Worm (Caenorhabditis elegans) whole organism, L4 larva: ENCODE data around the gene F53A9.7.

Experiments
- D1046.2 ChIP-seq: fragments of 200-800 bp; sonication (Bioruptor generic); IDR thresholded peaks from 2 replicates; pipeline ENCODE4 v1.3.6; 2022; ENCODE audit warnings: missing genetic modification characterization, missing compliant biosample characterization
- F44E2.7 ChIP-seq: fragments of 200-800 bp; sonication (Bioruptor generic); IDR thresholded peaks from 2 replicates; pipeline ENCODE4 v2.1.2; 2022; ENCODE audit warnings: missing genetic modification characterization, missing compliant biosample characterization
- F49E8.2 ChIP-seq: sonication (generic microtip); optimal IDR thresholded peaks from 2 replicates; lab custom pipeline; 2016; ENCODE audit warnings: missing compliant biosample characterization, mild to moderate bottlenecking, missing genetic modification characterization, borderline replicate concordance
- R02D3.7 ChIP-seq: fragments of 150-350 bp; sonication (generic microtip); optimal IDR thresholded peaks from 3 replicates; lab custom pipeline; 2014; ENCODE audit warnings: missing biosample characterization, missing genetic modification characterization
- T26A8.4 ChIP-seq: fragments of 200-800 bp; sonication (Bioruptor generic); IDR thresholded peaks from 2 replicates; pipeline ENCODE4 v1.3.6; 2022; ENCODE audit warnings: missing genetic modification characterization, missing compliant biosample characterization
- Y105C5A.15 ChIP-seq: fragments of 200-800 bp; sonication (Bioruptor generic); IDR thresholded peaks from 2 replicates; pipeline ENCODE4 v1.3.6; 2022; ENCODE audit warnings: missing genetic modification characterization, missing compliant biosample characterization
- ama-1 ChIP-seq: fragments of 150-350 bp; optimal IDR thresholded peaks from 2 replicates; lab custom pipeline; 2014; ENCODE audit warnings: inconsistent platforms, mixed read lengths
- ceh-20 ChIP-seq: fragments of 200-800 bp; sonication (Bioruptor generic); IDR thresholded peaks from 2 replicates; pipeline ENCODE4 v1.3.6; 2022; ENCODE audit warnings: missing genetic modification reagents, missing genetic modification characterization, missing compliant biosample characterization
- cey-2 ChIP-seq: sonication (generic microtip); optimal IDR thresholded peaks from 3 replicates; lab custom pipeline; 2017; ENCODE audit warnings: missing genetic modification characterization, mild to moderate bottlenecking, missing compliant biosample characterization, antibody characterized with exemption, borderline replicate concordance; ENCODE audit not compliant: insufficient read depth
- ctbp-1 ChIP-seq: fragments of 200-800 bp; sonication (Bioruptor generic); IDR thresholded peaks from 2 replicates; pipeline ENCODE4 v1.3.6; 2022; ENCODE audit warnings: missing genetic modification reagents, missing genetic modification characterization, missing compliant biosample characterization
- daf-16 ChIP-seq, 3 experiments: sonication (generic microtip); optimal IDR thresholded peaks; 2 replicates each; lab custom pipeline; 2016 to 2017; ENCODE audit warnings: missing genetic modification characterization in 3 of 3, missing genetic modification reagents in 3 of 3, mild to moderate bottlenecking in 2 of 3, missing compliant biosample characterization in 2 of 3, missing biosample characterization in 1 of 3, moderate library complexity in 1 of 3
- daf-8 ChIP-seq: fragments of 200-800 bp; sonication (Bioruptor generic); IDR thresholded peaks from 2 replicates; pipeline ENCODE4 v1.3.6; 2022; ENCODE audit warnings: missing genetic modification characterization, missing compliant biosample characterization
- dmd-6 ChIP-seq: fragments of 200-800 bp; sonication (Bioruptor generic); IDR thresholded peaks from 2 replicates; pipeline ENCODE4 v1.3.6; 2022; ENCODE audit warnings: missing genetic modification reagents, missing genetic modification characterization, missing compliant biosample characterization
- dmd-8 ChIP-seq: fragments of 200-800 bp; sonication (Bioruptor generic); IDR thresholded peaks from 2 replicates; pipeline ENCODE4 v1.3.6; 2022; ENCODE audit warnings: missing genetic modification characterization, missing compliant biosample characterization
- dmd-9 ChIP-seq: fragments of 200-800 bp; sonication (Bioruptor generic); IDR thresholded peaks from 2 replicates; pipeline ENCODE4 v1.3.6; 2022; ENCODE audit warnings: missing genetic modification reagents, missing genetic modification characterization, missing compliant biosample characterization
- duxl-1 ChIP-seq: sonication (generic microtip); optimal IDR thresholded peaks from 2 replicates; lab custom pipeline; 2016; ENCODE audit warnings: mild to moderate bottlenecking, missing genetic modification characterization, moderate library complexity, missing compliant biosample characterization; ENCODE audit not compliant: poor library complexity
- dve-1 ChIP-seq: sonication (generic microtip); optimal IDR thresholded peaks from 2 replicates; lab custom pipeline; 2017; ENCODE audit warnings: antibody characterized with exemption, mild to moderate bottlenecking, missing genetic modification characterization, missing compliant biosample characterization; ENCODE audit not compliant: insufficient read depth
- fkh-10 ChIP-seq: fragments of 150-350 bp; optimal IDR thresholded peaks from 2 replicates; lab custom pipeline; 2014; ENCODE audit warnings: missing biosample characterization, missing genetic modification reagents, missing genetic modification characterization
- hif-1 ChIP-seq, 2 experiments: sonication (generic microtip); optimal IDR thresholded peaks; 2 replicates each; lab custom pipeline; 2016 to 2017; ENCODE audit warnings: missing compliant biosample characterization in 2 of 2, missing genetic modification characterization in 2 of 2, missing genetic modification reagents in 2 of 2, missing genotype in 2 of 2, mild to moderate bottlenecking in 1 of 2
- hlh-11 ChIP-seq: fragments of 200-800 bp; sonication (Bioruptor generic); optimal IDR thresholded peaks from 2 replicates; lab custom pipeline; 2018; ENCODE audit warnings: mild to moderate bottlenecking, missing genetic modification characterization, missing compliant biosample characterization
- hlh-30 ChIP-seq: sonication (generic microtip); optimal IDR thresholded peaks from 2 replicates; lab custom pipeline; 2017; ENCODE audit warnings: antibody characterized with exemption, mild to moderate bottlenecking, missing genetic modification characterization, missing compliant biosample characterization; ENCODE audit not compliant: insufficient read depth
- lin-1 ChIP-seq: fragments of 200-800 bp; sonication (Bioruptor generic); IDR thresholded peaks from 2 replicates; pipeline ENCODE4 v1.3.6; 2022; ENCODE audit warnings: missing genetic modification reagents, missing genetic modification characterization, missing compliant biosample characterization
- lin-15B ChIP-seq: fragments of 150-350 bp; sonication (generic microtip); optimal IDR thresholded peaks from 3 replicates; lab custom pipeline; 2014; ENCODE audit warnings: missing biosample characterization, missing genetic modification characterization
- lin-38 ChIP-seq: fragments of 200-800 bp; sonication (Bioruptor generic); IDR thresholded peaks from 2 replicates; pipeline ENCODE4 v1.3.6; 2022; ENCODE audit warnings: missing genetic modification reagents, missing genetic modification characterization, missing compliant biosample characterization
- lsy-2 ChIP-seq, 2 experiments: fragments of 150-350 bp in 1 of 2; sonication (generic microtip) in 1 of 2; optimal IDR thresholded peaks; 2 replicates each; lab custom pipeline; 2014 to 2017; ENCODE audit warnings: missing biosample characterization in 2 of 2, missing genetic modification characterization in 2 of 2
- mdl-1 ChIP-seq, 2 experiments: fragments of 150-350 bp in 1 of 2; sonication (generic microtip) in 1 of 2; optimal IDR thresholded peaks; 2 replicates each; lab custom pipeline; 2014 to 2017; ENCODE audit warnings: missing biosample characterization in 2 of 2, missing genetic modification characterization in 2 of 2
- mxl-2 ChIP-seq: fragments of 200-800 bp; sonication (Bioruptor generic); conservative IDR thresholded peaks from 2 replicates; pipeline ENCODE4 v1.3.6; 2022; ENCODE audit warnings: missing genetic modification reagents, missing genetic modification characterization, missing compliant biosample characterization
- mxl-3 ChIP-seq: fragments of 200-800 bp; sonication (Bioruptor generic); optimal IDR thresholded peaks from 2 replicates; lab custom pipeline; 2018; ENCODE audit warnings: mild to moderate bottlenecking, missing genetic modification characterization, missing compliant biosample characterization
- nhr-10 ChIP-seq: fragments of 150-350 bp; optimal IDR thresholded peaks from 2 replicates; lab custom pipeline; 2014; ENCODE audit warnings: missing biosample characterization, missing genetic modification characterization
- nhr-111 ChIP-seq: fragments of 200-800 bp; sonication (Bioruptor generic); optimal IDR thresholded peaks from 2 replicates; lab custom pipeline; 2018; ENCODE audit warnings: mild to moderate bottlenecking, missing genetic modification characterization, missing compliant biosample characterization
- nhr-28 ChIP-seq: fragments of 150-350 bp; optimal IDR thresholded peaks from 2 replicates; lab custom pipeline; 2014; ENCODE audit warnings: missing biosample characterization, missing genetic modification characterization
- nhr-42 ChIP-seq: fragments of 200-800 bp; sonication (Bioruptor generic); IDR thresholded peaks from 2 replicates; pipeline ENCODE4 v1.3.6; 2022; ENCODE audit warnings: missing genetic modification characterization, missing compliant biosample characterization
- nhr-48 ChIP-seq: sonication (generic microtip); optimal IDR thresholded peaks from 2 replicates; lab custom pipeline; 2016; ENCODE audit warnings: mild to moderate bottlenecking, missing genetic modification characterization, missing compliant biosample characterization
- nhr-6 ChIP-seq: fragments of 150-350 bp; optimal IDR thresholded peaks from 2 replicates; lab custom pipeline; 2014; ENCODE audit warnings: missing biosample characterization, missing genetic modification characterization
- nhr-77 ChIP-seq: fragments of 150-350 bp; optimal IDR thresholded peaks from 2 replicates; lab custom pipeline; 2014; ENCODE audit warnings: missing biosample characterization, missing genetic modification characterization
- php-3 ChIP-seq: fragments of 200-800 bp; sonication (Bioruptor generic); IDR thresholded peaks from 2 replicates; pipeline ENCODE4 v1.3.6; 2022; ENCODE audit warnings: missing genetic modification reagents, missing genetic modification characterization, missing compliant biosample characterization
- sdz-12 ChIP-seq: fragments of 200-800 bp; sonication (Bioruptor generic); optimal IDR thresholded peaks from 2 replicates; lab custom pipeline; 2018; ENCODE audit warnings: mild to moderate bottlenecking, missing genetic modification characterization, missing compliant biosample characterization
- set-16 ChIP-seq: fragments of 200-800 bp; sonication (Bioruptor generic); IDR thresholded peaks from 2 replicates; pipeline ENCODE4 v1.3.6; 2022; ENCODE audit warnings: missing genetic modification reagents, missing genetic modification characterization, missing compliant biosample characterization
- skn-1 ChIP-seq: fragments of 150-350 bp; optimal IDR thresholded peaks from 2 replicates; lab custom pipeline; 2014; ENCODE audit warnings: missing biosample characterization, missing genetic modification characterization
- spr-1 ChIP-seq: sonication (generic microtip); optimal IDR thresholded peaks from 2 replicates; lab custom pipeline; 2016; ENCODE audit warnings: mild to moderate bottlenecking, missing genetic modification characterization, missing compliant biosample characterization
- tag-97 ChIP-seq: fragments of 200-800 bp; sonication (Bioruptor generic); IDR thresholded peaks from 2 replicates; pipeline ENCODE4 v1.3.6; 2022; ENCODE audit warnings: missing genetic modification characterization, missing compliant biosample characterization
- tra-1 ChIP-seq: fragments of 200-800 bp; sonication (Bioruptor generic); IDR thresholded peaks from 2 replicates; pipeline ENCODE4 v1.3.6; 2022; ENCODE audit warnings: missing genetic modification reagents, missing genetic modification characterization, missing compliant biosample characterization
- unc-130 ChIP-seq: sonication (generic microtip); optimal IDR thresholded peaks from 2 replicates; lab custom pipeline; 2016; ENCODE audit warnings: missing genetic modification reagents, missing genetic modification characterization, missing compliant biosample characterization
- unc-39 ChIP-seq: sonication (generic microtip); optimal IDR thresholded peaks from 2 replicates; lab custom pipeline; 2017; ENCODE audit warnings: missing biosample characterization, missing genetic modification characterization
- zag-1 ChIP-seq: fragments of 150-350 bp; optimal IDR thresholded peaks from 2 replicates; lab custom pipeline; 2014; ENCODE audit warnings: missing biosample characterization, missing genetic modification characterization
- zip-11 ChIP-seq: fragments of 200-800 bp; sonication (Bioruptor generic); IDR thresholded peaks from 2 replicates; pipeline ENCODE4 v1.3.6; 2022; ENCODE audit warnings: missing genetic modification characterization, missing compliant biosample characterization
- ztf-7 ChIP-seq: fragments of 150-350 bp; optimal IDR thresholded peaks from 2 replicates; lab custom pipeline; 2014; ENCODE audit warnings: missing biosample characterization, missing genetic modification characterization

F53A9.7 gene

DNA sequence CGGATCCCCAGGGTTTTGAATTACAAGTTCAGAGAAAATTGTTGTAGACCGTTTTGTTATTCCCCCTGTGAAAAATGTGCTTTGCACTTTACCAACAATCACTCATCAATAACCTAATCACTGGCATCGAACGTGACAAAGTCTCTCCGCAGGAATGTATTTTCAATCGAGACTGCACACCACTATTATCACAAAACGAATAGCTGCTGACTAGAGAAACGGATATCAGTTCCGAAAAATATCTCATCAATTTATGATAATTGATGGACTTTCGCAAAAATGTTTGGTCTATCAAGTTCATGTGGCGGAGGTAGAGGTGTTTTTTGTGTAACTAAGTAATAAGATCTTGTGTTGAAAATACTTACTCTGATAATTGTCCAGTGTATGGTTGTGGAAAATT is 44.3 kb upstream of the F53A9.7 start:
- TF ChIP-seq hlh-11, result peak; percentile 12
- TF ChIP-seq D1046.2 (GFP tag; lab: Robert Waterston, UW), result no peak
- TF ChIP-seq R02D3.7 (tag; lab: Kevin White, UChicago), result no peak
- no peak for TF ChIP-seq T26A8.4
- no peak for TF ChIP-seq fkh-10 (GFP tag; lab: Kevin White, UChicago)
- TF ChIP-seq hif-1 (tag; optimal IDR thresholded peaks at IDR 0.05; lab: Kevin White, UChicago), result peak in 1 of 2 experiments; percentile 10
- no peak for TF ChIP-seq ztf-7 (tag; lab: Kevin White, UChicago)
- no peak for TF ChIP-seq spr-1 (tag; lab: Kevin White, UChicago)
- no peak for TF ChIP-seq zip-11
- TF ChIP-seq nhr-77 (tag; lab: Kevin White, UChicago), result no peak
- TF ChIP-seq lin-38 (GFP tag; lab: Robert Waterston, UW), result no peak
- TF ChIP-seq dmd-9, result no peak
- TF ChIP-seq nhr-28, result peak; percentile 34
- peak in 1 of 2 experiments; percentile 58 for TF ChIP-seq daf-16 (GFP tag; optimal IDR thresholded peaks at IDR 0.05; lab: Kevin White, UChicago)
- peak; percentile 41 for TF ChIP-seq daf-16 (tag; optimal IDR thresholded peaks at IDR 0.05; lab: Kevin White, UChicago)
- TF ChIP-seq F44E2.7 (GFP tag; lab: Robert Waterston, UW), result no peak
- TF ChIP-seq nhr-6 (tag; lab: Kevin White, UChicago), result no peak
- TF ChIP-seq unc-130 (GFP tag; lab: Kevin White, UChicago), result no peak
- TF ChIP-seq lin-1, result no peak
- no peak for TF ChIP-seq mxl-2
- no peak for TF ChIP-seq sdz-12
- TF ChIP-seq nhr-10 (tag; lab: Kevin White, UChicago), result peak; percentile 42
- no peak for TF ChIP-seq mxl-3 (GFP tag; lab: Kevin White, UChicago)
- TF ChIP-seq set-16 (GFP tag; lab: Robert Waterston, UW), result no peak
- no peak for TF ChIP-seq F49E8.2
- no peak for TF ChIP-seq nhr-111
- peak; percentile 31 for TF ChIP-seq dve-1 (tag; lab: Kevin White, UChicago)
- TF ChIP-seq mdl-1 (tag; optimal IDR thresholded peaks at IDR 0.05; lab: Kevin White, UChicago), result peak in 1 of 2 experiments; percentile 3
- TF ChIP-seq lsy-2 (tag; optimal IDR thresholded peaks at IDR 0.05; lab: Kevin White, UChicago), result no peak
- peak; percentile 40 for TF ChIP-seq hlh-30 (tag; lab: Kevin White, UChicago)

- TF ChIP-seq dmd-6, result peak; percentile 29; the same call in 1 of the 2 replicates
- TF ChIP-seq hlh-11, result peak; percentile 38
- no peak for TF ChIP-seq daf-16 (GFP tag; optimal IDR thresholded peaks at IDR 0.05; lab: Kevin White, UChicago)
- TF ChIP-seq daf-16 (tag; optimal IDR thresholded peaks at IDR 0.05; lab: Kevin White, UChicago), result peak; percentile 96
- TF ChIP-seq nhr-28, result peak; percentile 24
- peak; percentile 89 for TF ChIP-seq dve-1 (tag; lab: Kevin White, UChicago)
- peak; percentile 64 for TF ChIP-seq hlh-30 (tag; lab: Kevin White, UChicago)
- TF ChIP-seq nhr-48 (tag; lab: Kevin White, UChicago), result peak; percentile 18
- no peak for TF ChIP-seq ceh-20 (GFP tag; lab: Robert Waterston, UW)
- no peak for TF ChIP-seq dmd-9
- TF ChIP-seq set-16 (GFP tag; lab: Robert Waterston, UW), result no peak
- no peak for TF ChIP-seq ama-1
Observed at ce11 chrX:8755987-8756386, 39.3 kb upstream of the F53A9.7 start.

ce11 chrX:8754285-8754795 is 37.6 kb upstream of the F53A9.7 start:
- TF ChIP-seq Y105C5A.15 (GFP tag; lab: Robert Waterston, UW), result no peak
- no peak for TF ChIP-seq php-3 (GFP tag; lab: Robert Waterston, UW)
- TF ChIP-seq dmd-9, result no peak
- TF ChIP-seq ctbp-1 (GFP tag; lab: Robert Waterston, UW), result no peak
- TF ChIP-seq lin-15B (tag; lab: Kevin White, UChicago), result no peak
- TF ChIP-seq tra-1 (GFP tag; lab: Robert Waterston, UW), result no peak
- TF ChIP-seq daf-8 (GFP tag; lab: Robert Waterston, UW), result no peak
- TF ChIP-seq duxl-1 (tag; lab: Kevin White, UChicago), result no peak
- TF ChIP-seq cey-2 (tag; lab: Kevin White, UChicago), result no peak
- no peak for TF ChIP-seq unc-39 (tag; lab: Kevin White, UChicago)
- no peak for TF ChIP-seq hif-1 (tag; optimal IDR thresholded peaks at IDR 0.05; lab: Kevin White, UChicago)
- TF ChIP-seq nhr-42 (GFP tag; lab: Robert Waterston, UW), result no peak
- no peak for TF ChIP-seq zag-1 (tag; lab: Kevin White, UChicago)
- TF ChIP-seq tag-97 (GFP tag; lab: Robert Waterston, UW), result no peak
- TF ChIP-seq F49E8.2, result no peak
- no peak for TF ChIP-seq F44E2.7 (GFP tag; lab: Robert Waterston, UW)
- no peak for TF ChIP-seq dmd-8 (GFP tag; lab: Robert Waterston, UW)
- no peak for TF ChIP-seq hlh-11
- no peak for TF ChIP-seq skn-1
